Fruit fly (Drosophila melanogaster) S2 (cell line): Measurements from ENCODE around the gene CG13674.

Experiments used
- CG8478 ChIP-seq: fragments of >200 bp; optimal IDR thresholded peaks from 2 replicates; lab custom pipeline; 2018
- CTCF ChIP-seq, 2 experiments: fragments of >200 bp; optimal IDR thresholded peaks; 2 replicates each; lab custom pipeline; 2018

dm6 chr3L:8193016-8193415, 25.8 kb downstream of the CG13674 start, which contains the start of gene CG7387:
- TF ChIP-seq CG8478 (lab: Kevin White, UChicago): no peak
- no peak for TF ChIP-seq CTCF (optimal IDR thresholded peaks at IDR 0.05; lab: Kevin White, UChicago)
